Fruit fly (Drosophila melanogaster) whole organism, embryonic: ENCODE results near the gene CG11975.

Experiments used
- Awh ChIP-seq: fragments of 200-800 bp; sonication (Bioruptor generic); IDR thresholded peaks from 2 replicates; pipeline ENCODE4, ENCODE4 v1.3.6; 2022; ENCODE audit warnings: missing biosample characterization, missing genetic modification characterization
- CG1024 ChIP-seq: fragments of 200-800 bp; sonication (Bioruptor generic); IDR thresholded peaks from 2 replicates; pipeline ENCODE4 v1.3.6; 2022; ENCODE audit warnings: missing biosample characterization, missing genetic modification characterization
- CG10321 ChIP-seq: fragments of 200-800 bp; sonication (Bioruptor generic); IDR thresholded peaks from 2 replicates; pipeline ENCODE4 v1.3.6; 2022; ENCODE audit warnings: missing biosample characterization, missing genetic modification characterization
- CG10543 ChIP-seq: fragments of 200-800 bp; sonication (Bioruptor generic); optimal IDR thresholded peaks from 3 replicates; lab custom pipeline; 2017; ENCODE audit warnings: missing biosample characterization, mild to moderate bottlenecking, missing genetic modification characterization, moderate library complexity
- CG10959 ChIP-seq: fragments of 200-800 bp; sonication (Bioruptor generic); IDR thresholded peaks from 2 replicates; pipeline ENCODE4 v1.3.6; 2022; ENCODE audit warnings: missing biosample characterization, missing genetic modification characterization
- CG11456 ChIP-seq: fragments of 200-800 bp; sonication (Bioruptor generic); IDR thresholded peaks from 3 replicates; pipeline ENCODE4 v1.3.6; 2022; ENCODE audit warnings: missing biosample characterization, missing genetic modification characterization
- CG12104 ChIP-seq: fragments of 200-800 bp; sonication (Bioruptor generic); optimal IDR thresholded peaks from 3 replicates; lab custom pipeline; 2016; ENCODE audit warnings: missing biosample characterization, missing genetic modification characterization
- CG12659 ChIP-seq: fragments of 200-800 bp; sonication (Bioruptor generic); optimal IDR thresholded peaks from 3 replicates; lab custom pipeline; 2017; ENCODE audit warnings: mild to moderate bottlenecking, missing biosample characterization, missing genetic modification reagents, missing genetic modification characterization
- CG13296 ChIP-seq: fragments of 200-800 bp; sonication (Bioruptor generic); optimal IDR thresholded peaks from 3 replicates; lab custom pipeline; 2018; ENCODE audit warnings: missing biosample characterization, mild to moderate bottlenecking, missing genetic modification characterization
- CG14965 ChIP-seq: fragments of 200-800 bp; sonication (Bioruptor generic); optimal IDR thresholded peaks from 2 replicates; lab custom pipeline; 2016; ENCODE audit warnings: missing biosample characterization, missing genetic modification characterization, borderline replicate concordance
- CG1602 ChIP-seq: fragments of 200-800 bp; sonication (Bioruptor generic); optimal IDR thresholded peaks from 3 replicates; lab custom pipeline; 2016; ENCODE audit warnings: missing biosample characterization, missing genetic modification characterization
- CG16815 ChIP-seq: fragments of 200-800 bp; sonication (Bioruptor generic); optimal IDR thresholded peaks from 3 replicates; lab custom pipeline; 2017; ENCODE audit warnings: missing biosample characterization, mild to moderate bottlenecking, missing genetic modification characterization
- CG16863 ChIP-seq: fragments of 200-800 bp; sonication (Bioruptor generic); optimal IDR thresholded peaks from 3 replicates; lab custom pipeline; 2016; ENCODE audit warnings: missing biosample characterization, missing genetic modification characterization
- CG17802 ChIP-seq: fragments of 200-800 bp; sonication (Bioruptor generic); optimal IDR thresholded peaks from 2 replicates; lab custom pipeline; 2018; ENCODE audit warnings: missing biosample characterization, mild to moderate bottlenecking, missing genetic modification characterization, moderate library complexity
- CG18599 ChIP-seq: fragments of 200-800 bp; sonication (Bioruptor generic); optimal IDR thresholded peaks from 3 replicates; lab custom pipeline; 2017; ENCODE audit warnings: missing biosample characterization, missing genetic modification characterization, mild to moderate bottlenecking, moderate library complexity, missing genetic modification reagents
- CG31224 ChIP-seq: fragments of 200-800 bp; sonication (Bioruptor generic); IDR thresholded peaks from 2 replicates; pipeline ENCODE4 v1.3.6; 2022; ENCODE audit warnings: missing biosample characterization, missing genetic modification characterization
- CG32772 ChIP-seq: fragments of 200-800 bp; sonication (Bioruptor generic); IDR thresholded peaks from 2 replicates; pipeline ENCODE4 v1.3.6; 2022; ENCODE audit warnings: missing biosample characterization, missing genetic modification characterization
- CG3281 ChIP-seq: fragments of 200-800 bp; sonication (Bioruptor generic); optimal IDR thresholded peaks from 3 replicates; lab custom pipeline; 2017; ENCODE audit warnings: missing biosample characterization, mild to moderate bottlenecking, missing genetic modification characterization
- CG5953 ChIP-seq: fragments of 200-800 bp; sonication (Bioruptor generic); IDR thresholded peaks from 2 replicates; pipeline ENCODE4 v1.3.6; 2022; ENCODE audit warnings: missing biosample characterization, missing genetic modification characterization
- CG7839 ChIP-seq: fragments of 200-800 bp; sonication (Bioruptor generic); optimal IDR thresholded peaks from 3 replicates; lab custom pipeline; 2018; ENCODE audit warnings: missing biosample characterization, mild to moderate bottlenecking, missing genetic modification characterization, moderate library complexity
- CG7987 ChIP-seq: fragments of 200-800 bp; sonication (Bioruptor generic); optimal IDR thresholded peaks from 2 replicates; lab custom pipeline; 2018; ENCODE audit warnings: missing biosample characterization, mild to moderate bottlenecking, missing genetic modification characterization, moderate library complexity
- CG8290 ChIP-seq, 3 experiments: fragments of 200-800 bp; sonication (Bioruptor generic); optimal IDR thresholded peaks; 2 replicates each; lab custom pipeline; 2016 to 2019; ENCODE audit warnings: missing biosample characterization in 3 of 3, missing genetic modification characterization in 3 of 3, mild to moderate bottlenecking in 2 of 3, moderate library complexity in 1 of 3
- CkIIα-i1 ChIP-seq: fragments of 200-800 bp; sonication (Bioruptor generic); IDR thresholded peaks from 2 replicates; pipeline ENCODE4 v1.3.6; 2022; ENCODE audit warnings: missing biosample characterization, missing genetic modification characterization
- Dp ChIP-seq: fragments of 200-800 bp; sonication (Bioruptor generic); optimal IDR thresholded peaks from 2 replicates; lab custom pipeline; 2018; ENCODE audit warnings: missing biosample characterization, mild to moderate bottlenecking, missing genetic modification characterization, moderate library complexity
- Ets97D ChIP-seq: fragments of 200-800 bp; sonication (Bioruptor generic); optimal IDR thresholded peaks from 3 replicates; lab custom pipeline; 2016; ENCODE audit warnings: missing biosample characterization, missing genetic modification characterization
- HHEX ChIP-seq: fragments of 200-800 bp; sonication (Bioruptor generic); optimal IDR thresholded peaks from 3 replicates; lab custom pipeline; 2017; ENCODE audit warnings: missing biosample characterization, mild to moderate bottlenecking, missing genetic modification characterization, missing genetic modification reagents
- Hsf ChIP-seq: fragments of 200-800 bp; sonication (Bioruptor generic); optimal IDR thresholded peaks from 3 replicates; lab custom pipeline; 2016; ENCODE audit warnings: missing biosample characterization, missing genetic modification characterization
- MTF-1 ChIP-seq: fragments of 200-800 bp; sonication (Bioruptor generic); optimal IDR thresholded peaks from 2 replicates; lab custom pipeline; 2018; ENCODE audit warnings: missing biosample characterization, mild to moderate bottlenecking, missing genetic modification characterization, borderline replicate concordance
- Mes4 ChIP-seq: fragments of 200-800 bp; sonication (Bioruptor generic); optimal IDR thresholded peaks from 2 replicates; lab custom pipeline; 2016; ENCODE audit warnings: missing biosample characterization, missing genetic modification characterization
- NfI ChIP-seq: fragments of 200-800 bp; sonication (Bioruptor generic); optimal IDR thresholded peaks from 3 replicates; lab custom pipeline; 2018; ENCODE audit warnings: missing biosample characterization, mild to moderate bottlenecking, missing genetic modification characterization, moderate library complexity
- bowl ChIP-seq: fragments of 200-800 bp; sonication (Bioruptor generic); IDR thresholded peaks from 2 replicates; pipeline ENCODE4 v1.3.6; 2022; ENCODE audit warnings: missing biosample characterization, missing genetic modification characterization
- chif ChIP-seq, 2 experiments: fragments of 200-800 bp; sonication (Bioruptor generic); optimal IDR thresholded peaks; 3 replicates each; lab custom pipeline; 2016; ENCODE audit warnings: missing biosample characterization in 2 of 2, missing genetic modification characterization in 2 of 2
- crol ChIP-seq: fragments of 200-800 bp; sonication (Bioruptor generic); IDR thresholded peaks from 2 replicates; pipeline ENCODE4 v1.3.6; 2022; ENCODE audit warnings: missing biosample characterization, missing genetic modification characterization
- danr ChIP-seq: fragments of 200-800 bp; sonication (Bioruptor generic); IDR thresholded peaks from 2 replicates; pipeline ENCODE4 v1.3.6; 2022; ENCODE audit warnings: missing biosample characterization, missing genetic modification characterization
- dm ChIP-seq: fragments of 200-800 bp; sonication (Bioruptor generic); optimal IDR thresholded peaks from 3 replicates; lab custom pipeline; 2016; ENCODE audit warnings: missing biosample characterization, missing genetic modification characterization
- esg ChIP-seq: fragments of 200-800 bp; sonication (Bioruptor generic); conservative IDR thresholded peaks from 2 replicates; pipeline ENCODE4 v1.3.6; 2022; ENCODE audit warnings: missing biosample characterization, missing genetic modification characterization
- gce ChIP-seq: fragments of 200-800 bp; sonication (Bioruptor generic); IDR thresholded peaks from 3 replicates; pipeline ENCODE4 v1.3.6; 2022; ENCODE audit warnings: missing biosample characterization, missing genetic modification characterization
- gcm2 ChIP-seq: fragments of 200-800 bp; sonication (Bioruptor generic); optimal IDR thresholded peaks from 2 replicates; lab custom pipeline; 2016; ENCODE audit warnings: missing biosample characterization, missing genetic modification characterization
- ham ChIP-seq: fragments of 200-800 bp; sonication (Bioruptor generic); IDR thresholded peaks from 2 replicates; pipeline ENCODE4 v1.3.6; 2022; ENCODE audit warnings: missing biosample characterization, missing genetic modification characterization
- ind ChIP-seq: fragments of 200-800 bp; sonication (Bioruptor generic); optimal IDR thresholded peaks from 3 replicates; lab custom pipeline; 2016; ENCODE audit warnings: missing biosample characterization, missing genetic modification characterization
- inv ChIP-seq: fragments of 200-800 bp; sonication (Bioruptor generic); IDR thresholded peaks from 2 replicates; pipeline ENCODE4 v1.3.6; 2022; ENCODE audit warnings: missing biosample characterization, missing genetic modification characterization; ENCODE audit not compliant: partially characterized antibody
- nom ChIP-seq: fragments of 200-800 bp; sonication (Bioruptor generic); optimal IDR thresholded peaks from 2 replicates; lab custom pipeline; 2017; ENCODE audit warnings: missing biosample characterization, missing genetic modification characterization, mild to moderate bottlenecking, moderate library complexity, missing genetic modification reagents
- onecut ChIP-seq: fragments of 200-800 bp; sonication (Bioruptor generic); IDR thresholded peaks from 2 replicates; pipeline ENCODE4 v1.3.6; 2022; ENCODE audit warnings: missing biosample characterization, missing genetic modification characterization
- pan ChIP-seq, 4 experiments: fragments of >200 bp in 3 of 4; fragments of 200-800 bp in 1 of 4; sonication (Bioruptor generic) in 1 of 4; optimal IDR thresholded peaks in 3 of 4; IDR thresholded peaks in 1 of 4; 2 replicates each; pipeline versions ENCODE4 v1.3.6 to Lab custom; 2017 to 2022; ENCODE audit warnings: missing biosample characterization in 2 of 4, missing genetic modification characterization in 2 of 4, mixed read lengths in 1 of 4
- pita ChIP-seq: fragments of 200-800 bp; sonication (Bioruptor generic); optimal IDR thresholded peaks from 2 replicates; lab custom pipeline; 2017; ENCODE audit warnings: missing biosample characterization, mild to moderate bottlenecking, missing genetic modification characterization
- rib ChIP-seq: fragments of 200-800 bp; sonication (Bioruptor generic); IDR thresholded peaks from 2 replicates; pipeline ENCODE4 v1.3.6; 2022; ENCODE audit warnings: missing biosample characterization, missing genetic modification characterization
- sens ChIP-seq: fragments of 200-800 bp; sonication (Bioruptor generic); peaks from one replicate; lab custom pipeline; 2016; ENCODE audit warnings: missing biosample characterization, missing genetic modification characterization
- so ChIP-seq: fragments of 200-800 bp; sonication (Bioruptor generic); IDR thresholded peaks from 3 replicates; pipeline ENCODE4 v1.3.6; 2022; ENCODE audit warnings: missing biosample characterization, missing genetic modification characterization
- stc ChIP-seq: fragments of 200-800 bp; sonication (Bioruptor generic); IDR thresholded peaks from 2 replicates; pipeline ENCODE4 v1.3.6; 2022; ENCODE audit warnings: missing biosample characterization, missing genetic modification characterization
- vvl ChIP-seq: fragments of 200-800 bp; sonication (Bioruptor generic); IDR thresholded peaks from 2 replicates; pipeline ENCODE4 v1.3.6; 2022; ENCODE audit warnings: missing biosample characterization, missing genetic modification characterization
- yki ChIP-seq: fragments of >200 bp; optimal IDR thresholded peaks from 3 replicates; lab custom pipeline; 2018

CG11975 gene

DNA sequence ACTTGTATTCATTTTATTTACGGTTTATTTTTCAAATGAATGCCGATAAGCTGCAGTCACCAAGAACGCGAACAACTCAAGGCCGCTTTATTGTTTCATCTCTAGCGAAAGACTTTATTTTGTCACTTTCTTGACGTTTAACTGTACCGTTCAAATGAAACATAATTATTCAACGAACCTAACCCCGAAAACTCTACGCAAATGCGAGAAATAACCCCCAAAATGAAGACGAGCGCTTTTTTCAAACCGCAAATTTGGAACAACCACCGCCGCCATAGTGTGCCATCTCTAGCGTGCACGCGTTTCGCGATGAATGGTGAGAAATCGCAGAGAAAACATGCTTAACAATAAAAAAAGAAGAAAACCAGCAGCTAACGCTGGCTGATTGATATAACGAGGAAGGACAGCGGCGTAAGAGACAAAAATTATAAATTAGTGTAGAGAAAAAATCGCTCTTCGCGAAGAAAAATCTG is 8.4 kb upstream of the CG11975 start, which contains the start of gene CG11970 (continued):
- TF ChIP-seq inv (GFP tag; lab: Robert Waterston, UW) (peak; percentile 48), gce (GFP tag; lab: Robert Waterston, UW) (no peak), MTF-1 (GFP tag; lab: Kevin White, UChicago) (no peak), ind (GFP tag; lab: Kevin White, UChicago) (peak; percentile 55), CG12659 (peak; percentile 30), chif (GFP tag; optimal IDR thresholded peaks at IDR 0.05; lab: Kevin White, UChicago) (peak in 1 of 2 experiments; percentile 7), CG10321 (GFP tag; lab: Robert Waterston, UW) (no peak), CG10959 (GFP tag; lab: Robert Waterston, UW) (no peak), CG11456 (no peak), Awh (GFP tag; lab: Robert Waterston, UW) (no peak), CG10543 (GFP tag; lab: Kevin White, UChicago) (peak; percentile 66), CG16815 (GFP tag; lab: Kevin White, UChicago) (no peak), ham (GFP tag; lab: Robert Waterston, UW) (no peak), rib (GFP tag; lab: Robert Waterston, UW) (no peak), CG18599 (GFP tag; lab: Kevin White, UChicago) (no peak), CG3281 (GFP tag; lab: Kevin White, UChicago) (peak; percentile 21), Ets97D (GFP tag; lab: Kevin White, UChicago) (peak; percentile 28), HHEX (GFP tag; lab: Kevin White, UChicago) (no peak), stc (GFP tag; lab: Robert Waterston, UW) (no peak), sens (peak; percentile 84), CG7839 (tag; lab: Kevin White, UChicago) (no peak), Dp (GFP tag; lab: Kevin White, UChicago) (peak; percentile 73), CG14965 (GFP tag; lab: Kevin White, UChicago) (no peak), CG16863 (GFP tag; lab: Kevin White, UChicago) (no peak), CG1024 (GFP tag; lab: Robert Waterston, UW) (no peak), CG12104 (GFP tag; lab: Kevin White, UChicago) (no peak), nom (no peak), CG1602 (GFP tag; lab: Kevin White, UChicago) (peak; percentile 10), bowl (GFP tag; lab: Robert Waterston, UW) (no peak), danr (GFP tag; lab: Robert Waterston, UW) (no peak), CG5953 (0 out of 2 replicates have a peak, but pooled peaks have one; percentile 33), CG32772 (no peak; the same call in 1 of the 2 replicates), dm (GFP tag; lab: Kevin White, UChicago) (peak; percentile 61), yki (lab: Kevin White, UChicago) (no peak), esg (no peak), pita (GFP tag; lab: Kevin White, UChicago) (no peak), CG31224 (GFP tag; lab: Robert Waterston, UW) (no peak), so (no peak), CG8290 (GFP tag; optimal IDR thresholded peaks at IDR 0.05; lab: Kevin White, UChicago) (no peak), CG8290 (tag; optimal IDR thresholded peaks at IDR 0.05; lab: Kevin White, UChicago) (no peak), Hsf (GFP tag; lab: Kevin White, UChicago) (peak; percentile 34), pan (optimal IDR thresholded peaks at IDR 0.05; lab: Kevin White, UChicago) (no peak), pan (GFP tag; optimal IDR thresholded peaks at IDR 0.05 in 1 of 2, IDR thresholded peaks at IDR 0.05 in 1 of 2) (no peak), vvl (GFP tag; lab: Robert Waterston, UW) (peak; percentile 22; the same call in 1 of the 2 replicates), crol (GFP tag; lab: Robert Waterston, UW) (no peak), Mes4 (GFP tag; lab: Kevin White, UChicago) (no peak), CG7987 (no peak), gcm2 (no peak), NfI (GFP tag; lab: Kevin White, UChicago) (peak; percentile 18), onecut (GFP tag; lab: Robert Waterston, UW) (no peak), CG17802 (no peak), CkIIα-i1 (GFP tag; lab: Robert Waterston, UW) (no peak), CG13296 (GFP tag; lab: Kevin White, UChicago) (no peak)
